Fruit fly (Drosophila melanogaster): ENCODE measurements around the gene CG10646.

Gene CG10646

dm6 chr3L:12468016-12468415 lies 35.7 kb downstream of the CG10646 start, which contains the start of gene eyg:
Gene eyg (minus strand): TSS chr3L:12468021.
- TF ChIP-seq CG7786 (GFP tag; optimal IDR thresholded peaks at IDR 0.05) (peak; percentile 5), CG1647 (GFP tag; optimal IDR thresholded peaks at IDR 0.05) (peak; percentile 2), CG18619 (GFP tag; optimal IDR thresholded peaks at IDR 0.05) (peak; percentile 16), psq (GFP tag; optimal IDR thresholded peaks at IDR 0.05) (peak; percentile 72), CrebB (tag; optimal IDR thresholded peaks at IDR 0.05) (peak; percentile 66), CG8089 (GFP tag; optimal IDR thresholded peaks at IDR 0.05) (peak; percentile 11), HHEX (GFP tag; optimal IDR thresholded peaks at IDR 0.05) (peak; percentile 45), CG2712 (tag; optimal IDR thresholded peaks at IDR 0.05) (peak; percentile 43), onecut (GFP tag; IDR thresholded peaks at IDR 0.05) (peak; percentile 13; the same call in 1 of the 2 replicates), NK7.1 (GFP tag; optimal IDR thresholded peaks at IDR 0.05) (peak; percentile 56), CG6765 (GFP tag; optimal IDR thresholded peaks at IDR 0.05) (no peak), CG15696 (tag; optimal IDR thresholded peaks at IDR 0.05) (peak; percentile 46), CG16863 (GFP tag; optimal IDR thresholded peaks at IDR 0.05) (peak; percentile 15), twi (tag; optimal IDR thresholded peaks at IDR 0.05) (peak; percentile 9), btn (GFP tag; optimal IDR thresholded peaks at IDR 0.05) (no peak), D19A (tag; optimal IDR thresholded peaks at IDR 0.05) (no peak), tgo (GFP tag; IDR thresholded peaks at IDR 0.05) (peak; percentile 29; the same call in 1 of the 3 replicates), CG9876 (GFP tag; optimal IDR thresholded peaks at IDR 0.05) (peak; percentile 9), CG11398 (GFP tag; optimal IDR thresholded peaks at IDR 0.05) (peak; percentile 21), Bteb2 (GFP tag; optimal IDR thresholded peaks at IDR 0.05) (peak; percentile 45), amos (GFP tag; IDR thresholded peaks at IDR 0.05; ENCODE audit: partially characterized antibody) (peak; percentile 65; the same call in 1 of the 2 replicates), CG17912 (GFP tag; optimal IDR thresholded peaks at IDR 0.05) (peak; percentile 77), NC2β (GFP tag; optimal IDR thresholded peaks at IDR 0.05) (peak; percentile 37), CG16813 (GFP tag; IDR thresholded peaks at IDR 0.05; ENCODE audit: partially characterized antibody) (peak; percentile 39; the same call in 1 of the 3 replicates), hkb (optimal IDR thresholded peaks at IDR 0.05) (peak; percentile 74), hkb (GFP tag; IDR thresholded peaks at IDR 0.05) (0 out of 2 replicates have a peak, but pooled peaks have one; percentile 51), chinmo (GFP tag; IDR thresholded peaks at IDR 0.05; ENCODE audit: partially characterized antibody) (peak; percentile 94), chm (GFP tag; IDR thresholded peaks at IDR 0.05) (0 out of 2 replicates have a peak, but pooled peaks have one; percentile 54), chn (GFP tag; optimal IDR thresholded peaks at IDR 0.05) (peak; percentile 4), Atf3 (GFP tag; optimal IDR thresholded peaks at IDR 0.05) (peak; percentile 33), CG17612 (GFP tag; IDR thresholded peaks at IDR 0.05) (no peak), Trl (optimal IDR thresholded peaks at IDR 0.05) (peak; percentile 22 to 49), Trl (GFP tag; optimal IDR thresholded peaks at IDR 0.05) (peak; percentile 48), pum (GFP tag; optimal IDR thresholded peaks at IDR 0.05) (no peak), CG5180 (GFP tag; optimal IDR thresholded peaks at IDR 0.05) (peak; percentile 61), CG8478 (optimal IDR thresholded peaks at IDR 0.05) (peak; percentile 93), kah (GFP tag; optimal IDR thresholded peaks at IDR 0.05) (peak; percentile 8), CG15479 (GFP tag; optimal IDR thresholded peaks at IDR 0.05) (peak; percentile 18), bsh (GFP tag; optimal IDR thresholded peaks at IDR 0.05) (peak in 1 of 2 experiments; percentile 55), Bgb (GFP tag; IDR thresholded peaks at IDR 0.05; ENCODE audit: partially characterized antibody) (peak; percentile 82), HmgD (GFP tag; optimal IDR thresholded peaks at IDR 0.05) (peak; percentile 83), CG34224 (GFP tag; IDR thresholded peaks at IDR 0.05; ENCODE audit: partially characterized antibody) (peak; percentile 31; the same call in 1 of the 3 replicates), vnd (GFP tag; IDR thresholded peaks at IDR 0.05; ENCODE audit: partially characterized antibody) (peak; percentile 32; the same call in 1 of the 3 replicates), mam (GFP tag; optimal IDR thresholded peaks at IDR 0.05) (peak; percentile 34), Med (GFP tag) (peak; percentile 94), CG17359 (tag; optimal IDR thresholded peaks at IDR 0.05) (peak; percentile 25), Nf-YA (GFP tag; IDR thresholded peaks at IDR 0.05) (peak; percentile 98), Hr51 (GFP tag; optimal IDR thresholded peaks at IDR 0.05) (peak in 1 of 2 experiments; percentile 30), mirr (GFP tag; optimal IDR thresholded peaks at IDR 0.05) (peak; percentile 61), odd (GFP tag; optimal IDR thresholded peaks at IDR 0.05) (no peak)
